Fruit fly (Drosophila melanogaster): Measurements from ENCODE around the gene CG13280.

DNA sequence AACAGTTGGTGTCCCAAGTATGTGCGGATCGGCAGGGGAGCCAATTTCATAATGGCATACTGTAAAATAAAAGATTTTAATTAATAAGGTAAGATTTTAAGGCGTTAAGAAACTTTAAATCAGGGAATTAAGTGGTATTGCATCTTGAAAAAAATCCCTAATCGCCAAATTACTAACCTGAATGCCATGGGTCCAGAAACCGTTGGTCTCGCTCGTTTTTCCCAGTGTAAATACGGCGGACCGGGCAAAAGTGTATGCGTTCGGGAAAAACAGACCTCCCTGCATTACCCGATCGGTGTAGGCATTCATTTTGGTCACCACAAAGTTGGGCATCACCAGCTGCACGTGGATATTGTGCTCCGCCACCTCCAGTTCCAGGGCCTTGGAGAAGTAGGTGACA, 22.4 kb upstream of the CG13280 start:
- TF ChIP-seq NC2β (GFP tag; optimal IDR thresholded peaks at IDR 0.05) (no peak), NK7.1 (GFP tag; optimal IDR thresholded peaks at IDR 0.05) (no peak), Doc2 (GFP tag; IDR thresholded peaks at IDR 0.05) (no peak), Hr39 (optimal IDR thresholded peaks at IDR 0.05) (no peak), CG10366 (GFP tag; IDR thresholded peaks at IDR 0.05) (no peak), br (optimal IDR thresholded peaks at IDR 0.05) (no peak), cg (GFP tag; optimal IDR thresholded peaks at IDR 0.05) (no peak), CG6654 (GFP tag; optimal IDR thresholded peaks at IDR 0.05) (no peak), CG1832 (GFP tag; optimal IDR thresholded peaks at IDR 0.05) (no peak), sc (optimal IDR thresholded peaks at IDR 0.05) (no peak), sc (GFP tag; optimal IDR thresholded peaks at IDR 0.05) (no peak)

All from whole organism, embryonic.